Fruit fly (Drosophila melanogaster): Measurements from ENCODE around the gene Vha14-2.

The Vha14-2 gene

dm6 chr3R:6122292-6122691 lies at the start of gene Vha14-2:
TSS of gene Vha14-2 (plus strand) at chr3R:6122592.
- no peak for TF ChIP-seq insv (optimal IDR thresholded peaks at IDR 0.05)
- no peak for TF ChIP-seq h (optimal IDR thresholded peaks at IDR 0.05)
- TF ChIP-seq psq (optimal IDR thresholded peaks at IDR 0.05): no peak
- TF ChIP-seq Sin3A (optimal IDR thresholded peaks at IDR 0.05): no peak
- no peak for TF ChIP-seq Myc (optimal IDR thresholded peaks at IDR 0.05)
- no peak for TF ChIP-seq ttk (optimal IDR thresholded peaks at IDR 0.05)

DNA sequence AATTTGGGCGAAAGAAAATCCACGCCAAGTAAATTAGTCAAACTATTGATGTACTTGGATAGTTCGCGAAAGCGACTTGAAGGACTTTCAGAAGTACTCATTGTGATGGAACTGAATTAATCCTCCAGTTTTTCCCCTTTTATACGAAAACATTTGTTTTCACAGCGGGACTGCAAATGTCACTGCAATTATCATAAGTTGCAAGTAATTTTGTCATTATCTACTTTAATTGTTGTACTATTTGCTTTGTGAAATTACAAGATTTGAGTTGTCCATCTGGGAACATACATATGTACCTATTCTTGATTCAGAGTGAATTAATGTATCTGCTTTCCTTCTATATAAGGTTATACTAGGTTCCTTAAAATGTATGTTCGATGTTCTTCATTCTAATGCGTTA lies 44.2 kb upstream of the Vha14-2 start, which contains the start of gene Or83c:
Gene Or83c (minus strand): TSS at position 101 of the 400 bp plus-strand sequence.
- TF ChIP-seq Myc (optimal IDR thresholded peaks at IDR 0.05) (no peak), insv (optimal IDR thresholded peaks at IDR 0.05) (no peak), ttk (optimal IDR thresholded peaks at IDR 0.05) (no peak)

dm6 chr3R:6082132-6082531 lies 40.3 kb upstream of the Vha14-2 start:
- TF ChIP-seq Sin3A (optimal IDR thresholded peaks at IDR 0.05) (no peak), insv (optimal IDR thresholded peaks at IDR 0.05) (no peak), h (optimal IDR thresholded peaks at IDR 0.05) (no peak), Myc (optimal IDR thresholded peaks at IDR 0.05) (no peak), ttk (optimal IDR thresholded peaks at IDR 0.05) (no peak), psq (optimal IDR thresholded peaks at IDR 0.05) (no peak)

DNA sequence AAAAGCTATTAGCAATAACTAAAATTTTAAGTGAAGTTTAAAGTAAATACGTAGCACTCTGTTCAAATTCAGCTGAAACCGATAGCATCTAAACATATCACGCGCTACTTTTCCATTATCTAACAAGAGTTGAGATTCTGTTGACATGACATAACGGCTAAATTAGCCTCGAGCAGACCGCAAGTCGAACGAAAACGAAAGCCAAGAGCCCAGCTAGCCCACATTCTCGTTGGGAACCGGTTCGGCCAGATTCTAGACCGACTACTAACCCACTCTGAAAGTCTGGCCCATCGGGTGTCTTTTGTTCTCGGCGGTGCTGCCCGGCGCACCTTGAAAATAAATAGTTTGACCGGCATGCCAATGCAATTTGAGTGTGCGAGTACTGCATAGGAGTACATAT lies 25.4 kb upstream of the Vha14-2 start:
- TF ChIP-seq Myc (optimal IDR thresholded peaks at IDR 0.05) (no peak), psq (optimal IDR thresholded peaks at IDR 0.05) (no peak), Sin3A (optimal IDR thresholded peaks at IDR 0.05) (no peak), ttk (optimal IDR thresholded peaks at IDR 0.05) (no peak), h (optimal IDR thresholded peaks at IDR 0.05) (no peak), insv (optimal IDR thresholded peaks at IDR 0.05) (no peak)

dm6 chr3R:6098320-6098719 lies 24.1 kb upstream of the Vha14-2 start:
- TF ChIP-seq ttk (optimal IDR thresholded peaks at IDR 0.05) (no peak), insv (optimal IDR thresholded peaks at IDR 0.05) (no peak), h (optimal IDR thresholded peaks at IDR 0.05) (no peak), psq (optimal IDR thresholded peaks at IDR 0.05) (no peak), Myc (optimal IDR thresholded peaks at IDR 0.05) (no peak), Sin3A (optimal IDR thresholded peaks at IDR 0.05) (no peak)

DNA sequence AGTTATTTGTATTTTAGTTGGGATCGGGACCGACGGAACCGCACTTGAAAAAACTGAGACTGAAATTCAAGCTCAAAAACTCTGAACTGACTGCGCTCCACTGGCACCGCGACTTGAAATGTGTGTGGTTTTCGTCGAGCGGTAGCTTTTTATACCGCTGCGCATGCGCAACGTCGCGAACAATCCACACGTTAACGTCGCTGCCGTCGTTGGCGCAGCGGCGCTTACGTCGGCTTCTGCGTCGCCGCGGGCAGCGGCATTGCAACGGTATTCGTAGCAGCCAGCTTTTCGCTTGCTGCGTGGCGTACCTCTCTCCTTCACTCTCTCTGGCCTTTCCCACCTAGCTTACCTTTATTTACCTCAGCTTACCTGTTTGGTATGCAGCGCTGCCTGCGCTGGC lies 21.6 kb upstream of the Vha14-2 start, which contains the start of gene Gasp:
Gene Gasp (minus strand): TSS at position 124 of the 400 bp plus-strand sequence.
- TF ChIP-seq ttk (optimal IDR thresholded peaks at IDR 0.05): no peak
- no peak for TF ChIP-seq insv (optimal IDR thresholded peaks at IDR 0.05)

DNA sequence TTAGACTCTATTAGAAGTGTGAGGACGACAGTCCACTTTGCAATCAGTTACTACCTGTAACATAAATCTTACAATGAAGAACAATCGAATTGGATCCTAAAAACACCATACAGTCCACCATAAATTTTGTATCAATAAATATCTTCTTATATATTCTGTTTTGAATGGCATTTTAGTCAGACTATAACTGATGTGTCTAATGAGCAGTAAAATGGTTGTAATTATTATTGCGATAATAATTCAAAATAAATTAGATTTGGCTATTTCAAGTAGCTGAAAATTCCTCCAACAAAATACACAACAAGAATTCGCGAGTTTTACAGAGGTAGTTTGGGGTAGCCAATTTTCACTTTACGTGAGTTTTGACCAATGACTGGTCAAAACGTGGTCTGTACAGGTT lies 20.1 kb upstream of the Vha14-2 start:
- TF ChIP-seq Myc (optimal IDR thresholded peaks at IDR 0.05): no peak
- no peak for TF ChIP-seq ttk (optimal IDR thresholded peaks at IDR 0.05)
- TF ChIP-seq Sin3A (optimal IDR thresholded peaks at IDR 0.05): no peak
- TF ChIP-seq psq (optimal IDR thresholded peaks at IDR 0.05): no peak
- TF ChIP-seq insv (optimal IDR thresholded peaks at IDR 0.05): no peak
- no peak for TF ChIP-seq h (optimal IDR thresholded peaks at IDR 0.05)

- no peak for TF ChIP-seq Myc (optimal IDR thresholded peaks at IDR 0.05)
- no peak for TF ChIP-seq Sin3A (optimal IDR thresholded peaks at IDR 0.05)
- no peak for TF ChIP-seq psq (optimal IDR thresholded peaks at IDR 0.05)
- TF ChIP-seq ttk (optimal IDR thresholded peaks at IDR 0.05): no peak
- TF ChIP-seq h (optimal IDR thresholded peaks at IDR 0.05): no peak
- no peak for TF ChIP-seq insv (optimal IDR thresholded peaks at IDR 0.05)
Observed at dm6 chr3R:6102726-6103125, 19.7 kb upstream of the Vha14-2 start.

DNA sequence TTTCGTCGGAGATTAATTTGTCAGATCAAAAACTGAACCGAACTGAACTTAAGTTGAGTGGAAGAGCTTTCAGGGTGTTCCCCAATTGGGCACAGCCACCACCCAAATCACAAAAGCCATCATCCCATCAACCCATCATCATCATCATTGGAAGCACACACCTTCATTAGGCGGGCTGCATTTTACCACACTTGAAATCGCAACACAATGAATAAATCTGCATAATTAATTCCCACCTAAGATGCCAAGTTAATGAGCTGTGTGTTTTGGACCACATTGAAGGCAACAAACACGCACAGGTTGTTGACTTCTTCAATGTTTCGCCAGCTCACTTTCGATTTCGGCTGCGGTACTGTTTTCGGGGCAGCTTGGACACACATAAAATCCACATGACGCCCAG lies 17.2 kb upstream of the Vha14-2 start:
- TF ChIP-seq Sin3A (optimal IDR thresholded peaks at IDR 0.05): no peak
- no peak for TF ChIP-seq h (optimal IDR thresholded peaks at IDR 0.05)

DNA sequence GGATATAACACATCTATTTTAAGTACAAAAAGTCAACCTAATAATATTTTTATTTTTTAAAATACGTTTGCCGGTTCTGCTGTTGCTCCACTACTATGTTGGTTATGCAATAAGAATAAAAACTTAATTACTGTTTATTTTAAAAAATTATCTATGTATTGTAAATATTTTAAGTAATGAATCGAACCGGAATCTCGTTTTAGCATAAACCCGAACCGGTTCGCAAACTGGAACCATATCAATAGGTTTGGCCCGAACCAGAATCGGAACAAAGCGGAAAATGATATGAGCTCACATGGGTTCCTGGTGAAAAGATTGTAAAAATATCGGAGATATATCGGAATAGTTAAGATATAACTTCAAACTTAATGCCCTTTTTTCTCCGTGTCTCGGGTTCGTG lies 15.7 kb upstream of the Vha14-2 start:
- TF ChIP-seq insv (optimal IDR thresholded peaks at IDR 0.05) (no peak), Myc (optimal IDR thresholded peaks at IDR 0.05) (no peak), ttk (optimal IDR thresholded peaks at IDR 0.05) (no peak), h (optimal IDR thresholded peaks at IDR 0.05) (no peak), Sin3A (optimal IDR thresholded peaks at IDR 0.05) (no peak), psq (optimal IDR thresholded peaks at IDR 0.05) (no peak)

- TF ChIP-seq Sin3A (optimal IDR thresholded peaks at IDR 0.05): no peak
- no peak for TF ChIP-seq h (optimal IDR thresholded peaks at IDR 0.05)
- no peak for TF ChIP-seq Myc (optimal IDR thresholded peaks at IDR 0.05)
- no peak for TF ChIP-seq insv (optimal IDR thresholded peaks at IDR 0.05)
- TF ChIP-seq psq (optimal IDR thresholded peaks at IDR 0.05): no peak
- no peak for TF ChIP-seq ttk (optimal IDR thresholded peaks at IDR 0.05)
Observed at dm6 chr3R:6107353-6107752, 15.0 kb upstream of the Vha14-2 start.

dm6 chr3R:6107792-6108191 lies 14.6 kb upstream of the Vha14-2 start, which contains the start of gene Obp83cd:
TSS of gene Obp83cd (plus strand) at chr3R:6108134.
- TF ChIP-seq h (optimal IDR thresholded peaks at IDR 0.05) (no peak), ttk (optimal IDR thresholded peaks at IDR 0.05) (no peak), insv (optimal IDR thresholded peaks at IDR 0.05) (no peak), Sin3A (optimal IDR thresholded peaks at IDR 0.05) (no peak), psq (optimal IDR thresholded peaks at IDR 0.05) (no peak), Myc (optimal IDR thresholded peaks at IDR 0.05) (no peak)

DNA sequence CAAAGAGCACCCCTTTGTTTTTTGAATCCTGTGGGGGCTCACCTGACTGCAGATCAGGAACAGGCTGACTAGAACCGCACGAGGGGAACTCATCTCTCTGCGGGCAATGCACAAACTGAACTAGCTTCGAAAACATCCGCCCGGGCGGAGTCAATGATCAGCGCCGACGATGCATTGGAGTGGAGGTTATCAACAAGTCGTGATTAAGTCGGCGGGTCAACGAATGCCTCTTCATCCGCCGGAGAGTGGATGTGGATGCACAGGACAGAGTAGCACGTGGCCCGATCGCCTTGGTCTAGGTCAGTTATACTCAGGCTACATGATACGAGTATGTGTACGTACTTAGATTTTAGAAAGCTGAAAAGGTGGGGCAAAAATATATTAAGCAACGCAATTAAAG lies 11.5 kb upstream of the Vha14-2 start, which contains the start of gene Obp83ef:
Gene Obp83ef (minus strand): TSS at position 119 of the 400 bp plus-strand sequence.
- TF ChIP-seq psq (optimal IDR thresholded peaks at IDR 0.05) (no peak), insv (optimal IDR thresholded peaks at IDR 0.05) (no peak), Myc (optimal IDR thresholded peaks at IDR 0.05) (no peak), ttk (optimal IDR thresholded peaks at IDR 0.05) (no peak), Sin3A (optimal IDR thresholded peaks at IDR 0.05) (no peak), h (optimal IDR thresholded peaks at IDR 0.05) (no peak)
